Worm (Caenorhabditis elegans) whole organism, late embryonic: ENCODE measurements around the gene cids-1.

Source experiments
- F13H6.1 ChIP-seq: sonication (generic microtip); optimal IDR thresholded peaks from 2 replicates; lab custom pipeline; 2016; ENCODE audit warnings: missing genetic modification characterization, missing compliant biosample characterization
- K09A11.1 ChIP-seq: sonication (generic microtip); optimal IDR thresholded peaks from 2 replicates; lab custom pipeline; 2017; ENCODE audit warnings: antibody characterized with exemption, mild to moderate bottlenecking, missing genetic modification characterization, missing compliant biosample characterization; ENCODE audit not compliant: insufficient read depth
- ceh-18 ChIP-seq: sonication (generic microtip); optimal IDR thresholded peaks from 2 replicates; lab custom pipeline; 2016; ENCODE audit warnings: missing genetic modification characterization, missing compliant biosample characterization
- ceh-19 ChIP-seq: fragments of 200-800 bp; sonication (Bioruptor generic); optimal IDR thresholded peaks from 2 replicates; lab custom pipeline; 2018; ENCODE audit warnings: mild to moderate bottlenecking, missing genetic modification characterization, missing compliant biosample characterization
- ceh-22 ChIP-seq: sonication (generic microtip); optimal IDR thresholded peaks from 2 replicates; lab custom pipeline; 2017; ENCODE audit warnings: missing biosample characterization, missing genetic modification characterization
- ceh-30 ChIP-seq: fragments of 150-350 bp; optimal IDR thresholded peaks from 2 replicates; lab custom pipeline; 2014; ENCODE audit warnings: missing biosample characterization, missing genetic modification characterization
- ceh-31 ChIP-seq: sonication (generic microtip); optimal IDR thresholded peaks from 2 replicates; lab custom pipeline; 2016; ENCODE audit warnings: missing genetic modification characterization, missing compliant biosample characterization
- elt-2 ChIP-seq: sonication (generic microtip); optimal IDR thresholded peaks from 2 replicates; lab custom pipeline; 2016; ENCODE audit warnings: missing genetic modification reagents, missing genetic modification characterization, missing compliant biosample characterization
- elt-4 ChIP-seq: sonication (generic microtip); optimal IDR thresholded peaks from 2 replicates; lab custom pipeline; 2016; ENCODE audit warnings: missing genetic modification characterization, missing compliant biosample characterization
- hlh-13 ChIP-seq: fragments of 200-800 bp; sonication (Bioruptor generic); optimal IDR thresholded peaks from 2 replicates; lab custom pipeline; 2018; ENCODE audit warnings: mild to moderate bottlenecking, missing genetic modification characterization, missing compliant biosample characterization
- hlh-6 ChIP-seq: sonication (generic microtip); optimal IDR thresholded peaks from 2 replicates; lab custom pipeline; 2016; ENCODE audit warnings: missing genotype, missing genetic modification characterization, missing compliant biosample characterization
- lim-6 ChIP-seq: sonication (generic microtip); optimal IDR thresholded peaks from 2 replicates; lab custom pipeline; 2016; ENCODE audit warnings: missing genetic modification characterization, missing compliant biosample characterization
- mec-3 ChIP-seq: sonication (generic microtip); optimal IDR thresholded peaks from 2 replicates; lab custom pipeline; 2016; ENCODE audit warnings: borderline replicate concordance, missing genetic modification characterization, missing compliant biosample characterization
- nfya-1 ChIP-seq: sonication (generic microtip); optimal IDR thresholded peaks from 2 replicates; lab custom pipeline; 2017; ENCODE audit warnings: missing genetic modification characterization, mild to moderate bottlenecking, missing compliant biosample characterization, antibody characterized with exemption, moderate library complexity
- rnt-1 ChIP-seq: sonication (generic microtip); optimal IDR thresholded peaks from 2 replicates; lab custom pipeline; 2016; ENCODE audit warnings: missing genetic modification characterization, missing compliant biosample characterization
- sdc-2 ChIP-seq: sonication (generic microtip); optimal IDR thresholded peaks from 2 replicates; lab custom pipeline; 2016; ENCODE audit warnings: missing genotype, missing genetic modification characterization, missing compliant biosample characterization
- unc-42 ChIP-seq: sonication (generic microtip); optimal IDR thresholded peaks from 2 replicates; lab custom pipeline; 2016; ENCODE audit warnings: missing genotype, missing genetic modification characterization, missing compliant biosample characterization
- unc-55 ChIP-seq: sonication (generic microtip); optimal IDR thresholded peaks from 2 replicates; lab custom pipeline; 2017; ENCODE audit warnings: missing biosample characterization, missing genetic modification reagents, missing genetic modification characterization
- unc-86 ChIP-seq: sonication (generic microtip); optimal IDR thresholded peaks from 2 replicates; lab custom pipeline; 2016; ENCODE audit warnings: missing genetic modification characterization, missing compliant biosample characterization

cids-1 gene

ce11 chrIII:8287519-8287918, 43.3 kb downstream of the cids-1 start:
- TF ChIP-seq ceh-18 (tag; lab: Kevin White, UChicago), result peak; percentile 62
- TF ChIP-seq unc-55 (GFP tag; lab: Kevin White, UChicago), result peak; percentile 46
- TF ChIP-seq F13H6.1 (tag; lab: Kevin White, UChicago), result peak; percentile 17
- TF ChIP-seq unc-42, result peak; percentile 44
- no peak for TF ChIP-seq hlh-6 (tag; lab: Kevin White, UChicago)
- peak; percentile 34 for TF ChIP-seq rnt-1
- no peak for TF ChIP-seq mec-3 (tag; lab: Kevin White, UChicago)
- TF ChIP-seq nfya-1 (tag; lab: Kevin White, UChicago), result peak; percentile 44
- TF ChIP-seq ceh-19 (GFP tag; lab: Kevin White, UChicago), result peak; percentile 45

DNA sequence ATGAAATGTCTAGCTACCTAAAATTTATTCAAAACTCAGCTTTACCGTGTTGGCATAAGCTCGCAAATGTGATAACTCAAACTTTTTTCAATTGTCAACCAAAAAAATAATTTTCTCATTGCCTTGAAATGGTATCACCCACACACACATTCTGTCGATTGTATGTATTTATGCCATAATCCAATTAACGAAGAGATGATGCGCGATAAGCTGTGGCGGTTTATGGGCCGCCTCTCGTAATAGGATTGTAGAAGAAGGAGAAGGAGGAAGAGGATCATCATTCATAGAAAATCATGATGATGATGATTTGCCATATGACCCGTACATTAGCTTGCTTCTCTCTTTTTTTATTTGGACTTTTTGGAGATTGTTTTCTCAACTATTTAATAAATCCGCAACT, 44.9 kb downstream of the cids-1 start:
- no peak for TF ChIP-seq hlh-13 (GFP tag; lab: Kevin White, UChicago)
- TF ChIP-seq ceh-30, result no peak
- no peak for TF ChIP-seq unc-86 (tag; lab: Kevin White, UChicago)
- peak; percentile 85 for TF ChIP-seq unc-42
- no peak for TF ChIP-seq ceh-31 (tag; lab: Kevin White, UChicago)

DNA sequence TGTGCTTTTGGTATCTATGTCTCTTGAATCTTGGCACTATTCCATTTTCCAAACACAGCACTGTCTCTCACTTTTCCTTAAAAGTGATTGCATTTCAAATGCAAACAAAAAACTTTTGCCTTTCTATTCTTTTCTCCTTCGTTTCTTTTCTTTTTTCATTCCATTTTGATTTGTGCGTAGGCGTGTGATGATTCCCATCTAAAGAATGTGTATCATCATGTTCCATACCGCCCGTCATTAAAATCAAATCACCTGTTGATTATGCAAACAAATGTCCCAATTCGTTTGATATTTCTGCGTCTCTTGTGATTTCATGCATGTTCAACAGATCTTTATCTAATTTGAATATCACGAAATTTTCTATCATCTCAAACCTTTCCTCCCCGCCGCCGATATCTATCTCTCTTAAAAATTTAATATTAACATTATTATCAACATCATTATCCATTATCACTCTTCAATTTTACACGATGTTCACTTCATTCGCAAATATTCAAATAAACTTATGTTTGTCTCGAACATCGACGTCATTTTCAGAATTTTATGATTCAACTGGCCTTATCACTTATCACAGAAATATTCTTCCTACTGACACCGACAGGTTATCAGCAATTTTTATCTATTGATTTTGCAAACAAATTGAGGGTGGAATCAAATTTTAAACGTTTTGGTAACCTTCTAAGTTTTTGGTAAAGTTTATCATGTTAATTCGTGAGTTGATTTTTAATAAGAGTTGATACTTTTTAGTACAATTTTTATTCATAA, 47.2 kb downstream of the cids-1 start:
- TF ChIP-seq K09A11.1 (tag; lab: Kevin White, UChicago) (no peak), elt-2 (tag; lab: Kevin White, UChicago) (peak; percentile 89)

DNA sequence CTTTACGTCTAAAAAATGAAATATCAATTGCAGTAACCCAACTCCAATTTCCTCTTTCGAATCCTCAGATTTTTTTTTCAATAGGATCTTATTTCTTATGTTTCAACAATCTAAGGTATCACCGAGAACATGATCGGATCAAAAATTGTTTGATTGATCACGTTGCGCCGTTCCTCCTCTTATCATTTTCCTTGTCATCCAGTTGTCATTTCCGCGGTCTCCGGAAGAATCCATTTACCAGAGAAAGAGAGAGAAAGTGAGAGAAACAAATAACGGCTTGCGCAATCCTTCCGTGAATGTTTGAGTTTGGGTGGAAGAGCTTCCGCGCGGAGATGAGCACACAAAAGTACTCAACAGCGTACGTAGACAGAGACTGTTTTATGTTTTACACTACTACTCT, 49.0 kb downstream of the cids-1 start:
- TF ChIP-seq lim-6 (tag; lab: Kevin White, UChicago) (no peak), sdc-2 (tag; lab: Kevin White, UChicago) (no peak), hlh-6 (tag; lab: Kevin White, UChicago) (no peak), unc-55 (GFP tag; lab: Kevin White, UChicago) (peak; percentile 56), elt-4 (tag; lab: Kevin White, UChicago) (no peak), elt-2 (tag; lab: Kevin White, UChicago) (no peak), ceh-22 (tag; lab: Kevin White, UChicago) (no peak)
- TF ChIP-seq, all 69 proteins: peak for 1
